Worm (Caenorhabditis elegans) whole organism, L1 larva: ENCODE data around the gene K09A11.1.
A peak's percentile ranks its signal among the peaks of the same experiment; 100 is the strongest.

Experiments
- C16A3.4 ChIP-seq: fragments of 150-350 bp; optimal IDR thresholded peaks from 2 replicates; lab custom pipeline; 2014; ENCODE audit warnings: missing biosample characterization, missing genetic modification characterization
- F16B12.6 ChIP-seq: fragments of 150-350 bp; optimal IDR thresholded peaks from 2 replicates; lab custom pipeline; 2014; ENCODE audit warnings: missing biosample characterization, missing genetic modification characterization
- Y116A8C.19 ChIP-seq: sonication (generic microtip); optimal IDR thresholded peaks from 2 replicates; lab custom pipeline; 2016; ENCODE audit warnings: missing compliant biosample characterization, missing genetic modification characterization, borderline replicate concordance
- aha-1 ChIP-seq: fragments of 150-350 bp; optimal IDR thresholded peaks from 2 replicates; lab custom pipeline; 2014; ENCODE audit warnings: missing biosample characterization, missing genetic modification characterization
- blmp-1 ChIP-seq: fragments of 150-350 bp; optimal IDR thresholded peaks from 2 replicates; lab custom pipeline; 2014; ENCODE audit warnings: missing biosample characterization, missing genetic modification characterization
- ceh-63 ChIP-seq: fragments of 200-800 bp; sonication (Bioruptor generic); optimal IDR thresholded peaks from 2 replicates; lab custom pipeline; 2018; ENCODE audit warnings: mild to moderate bottlenecking, missing genetic modification characterization, missing compliant biosample characterization
- ceh-82 ChIP-seq, 3 experiments: fragments of 150-350 bp in 1 of 3; sonication (generic microtip) in 2 of 3; optimal IDR thresholded peaks; 2 replicates each; lab custom pipeline; 2014 to 2017; ENCODE audit warnings: missing biosample characterization in 3 of 3, missing genetic modification characterization in 3 of 3
- ceh-88 ChIP-seq: fragments of 200-800 bp; sonication (Bioruptor generic); IDR thresholded peaks from 2 replicates; pipeline ENCODE4 v1.3.6; 2022; ENCODE audit warnings: missing genetic modification characterization, missing compliant biosample characterization
- ceh-90 ChIP-seq: sonication (generic microtip); optimal IDR thresholded peaks from 2 replicates; lab custom pipeline; 2016; ENCODE audit warnings: missing genetic modification characterization, missing compliant biosample characterization
- ces-1 ChIP-seq: fragments of 150-350 bp; optimal IDR thresholded peaks from 2 replicates; lab custom pipeline; 2014; ENCODE audit warnings: missing biosample characterization, missing genetic modification reagents, missing genetic modification characterization
- dsc-1 ChIP-seq: sonication (generic microtip); optimal IDR thresholded peaks from 2 replicates; lab custom pipeline; 2016; ENCODE audit warnings: mild to moderate bottlenecking, missing genetic modification characterization, missing compliant biosample characterization
- efl-1 ChIP-seq, 4 experiments: fragments of 150-350 bp; optimal IDR thresholded peaks in 3 of 4; peaks in 1 of 4; 1 replicate in 1 of 4; 2 replicates in 3 of 4; lab custom pipeline; 2014; ENCODE audit warnings: missing biosample characterization in 2 of 4, missing genetic modification characterization in 2 of 4, missing genetic modification reagents in 2 of 4
- elt-3 ChIP-seq, 6 experiments: fragments of 150-350 bp in 1 of 6; sonication (generic microtip); optimal IDR thresholded peaks; 2 replicates each; lab custom pipeline; 2017 to 2018; ENCODE audit warnings: missing biosample characterization in 6 of 6, missing genetic modification characterization in 6 of 6, inconsistent platforms in 1 of 6
- fkh-10 ChIP-seq: sonication (generic microtip); optimal IDR thresholded peaks from 2 replicates; lab custom pipeline; 2017; ENCODE audit warnings: missing biosample characterization, missing genetic modification reagents, missing genetic modification characterization
- fkh-4 ChIP-seq: sonication (generic microtip); optimal IDR thresholded peaks from 2 replicates; lab custom pipeline; 2016; ENCODE audit warnings: missing compliant biosample characterization, missing genetic modification characterization, borderline replicate concordance
- fos-1 ChIP-seq: fragments of 150-350 bp; optimal IDR thresholded peaks from 2 replicates; lab custom pipeline; 2014; ENCODE audit warnings: missing biosample characterization, missing genetic modification characterization
- hlh-17 ChIP-seq: fragments of 200-800 bp; sonication (Bioruptor generic); optimal IDR thresholded peaks from 2 replicates; lab custom pipeline; 2018; ENCODE audit warnings: missing genetic modification characterization, mild to moderate bottlenecking, missing compliant biosample characterization, moderate library complexity, borderline replicate concordance
- hpl-2 ChIP-seq: fragments of 150-350 bp; optimal IDR thresholded peaks from 2 replicates; lab custom pipeline; 2014; ENCODE audit warnings: missing biosample characterization, missing genetic modification reagents, missing genetic modification characterization
- isw-1 ChIP-seq: fragments of 200-800 bp; sonication (Bioruptor generic); IDR thresholded peaks from 2 replicates; pipeline ENCODE4 v1.3.6; 2022; ENCODE audit warnings: missing genetic modification characterization, missing compliant biosample characterization
- lin-35 ChIP-seq, 2 experiments: fragments of 150-350 bp; optimal IDR thresholded peaks; 2 replicates each; lab custom pipeline; 2014; ENCODE audit warnings: missing biosample characterization in 2 of 2, missing genetic modification characterization in 2 of 2, missing genetic modification reagents in 2 of 2
- lir-3 ChIP-seq: sonication (generic microtip); optimal IDR thresholded peaks from 2 replicates; lab custom pipeline; 2016; ENCODE audit warnings: mild to moderate bottlenecking, missing genetic modification characterization, moderate library complexity, missing compliant biosample characterization; ENCODE audit not compliant: poor library complexity
- nhr-11 ChIP-seq: fragments of 150-350 bp; optimal IDR thresholded peaks from 2 replicates; lab custom pipeline; 2014; ENCODE audit warnings: missing biosample characterization, missing genetic modification characterization
- nhr-19 ChIP-seq: fragments of 200-800 bp; sonication (Bioruptor generic); conservative IDR thresholded peaks from 2 replicates; pipeline ENCODE4 v1.3.6; 2022; ENCODE audit warnings: missing genetic modification characterization, missing compliant biosample characterization
- nhr-20 ChIP-seq: sonication (generic microtip); optimal IDR thresholded peaks from 2 replicates; lab custom pipeline; 2016; ENCODE audit warnings: mild to moderate bottlenecking, missing genetic modification characterization, missing compliant biosample characterization
- nhr-47 ChIP-seq: sonication (generic microtip); optimal IDR thresholded peaks from 2 replicates; lab custom pipeline; 2016; ENCODE audit warnings: mild to moderate bottlenecking, missing genetic modification characterization, moderate library complexity, missing compliant biosample characterization
- nhr-76 ChIP-seq: sonication (generic microtip); optimal IDR thresholded peaks from 2 replicates; lab custom pipeline; 2017; ENCODE audit warnings: missing biosample characterization, missing genetic modification characterization
- nhr-77 ChIP-seq: fragments of 150-350 bp; optimal IDR thresholded peaks from 2 replicates; lab custom pipeline; 2014; ENCODE audit warnings: missing biosample characterization, missing genetic modification characterization
- nhr-84 ChIP-seq: sonication (generic microtip); optimal IDR thresholded peaks from 2 replicates; lab custom pipeline; 2017; ENCODE audit warnings: missing biosample characterization, missing genetic modification characterization
- nhr-90 ChIP-seq: sonication (generic microtip); optimal IDR thresholded peaks from 2 replicates; lab custom pipeline; 2016; ENCODE audit warnings: mild to moderate bottlenecking, missing genetic modification characterization, missing compliant biosample characterization; ENCODE audit not compliant: poor library complexity
- rnt-1 ChIP-seq: sonication (generic microtip); optimal IDR thresholded peaks from 2 replicates; lab custom pipeline; 2016; ENCODE audit warnings: mild to moderate bottlenecking, missing genetic modification characterization, moderate library complexity, missing compliant biosample characterization
- skn-1 ChIP-seq: fragments of 150-350 bp; optimal IDR thresholded peaks from 2 replicates; lab custom pipeline; 2014; ENCODE audit warnings: missing biosample characterization, missing genetic modification characterization
- sox-4 ChIP-seq: sonication (generic microtip); optimal IDR thresholded peaks from 2 replicates; lab custom pipeline; 2016; ENCODE audit warnings: missing genetic modification characterization, missing compliant biosample characterization
- sup-37 ChIP-seq: fragments of 200-800 bp; sonication (Bioruptor generic); optimal IDR thresholded peaks from 2 replicates; lab custom pipeline; 2018; ENCODE audit warnings: mild to moderate bottlenecking, missing genetic modification characterization, missing compliant biosample characterization
- unc-62 ChIP-seq: fragments of 150-350 bp; optimal IDR thresholded peaks from 2 replicates; lab custom pipeline; 2014; ENCODE audit warnings: missing biosample characterization, missing genetic modification reagents, missing genetic modification characterization
- unc-86 ChIP-seq: sonication (generic microtip); optimal IDR thresholded peaks from 2 replicates; lab custom pipeline; 2016; ENCODE audit warnings: missing genetic modification characterization, missing compliant biosample characterization
- xbp-1 ChIP-seq: sonication (generic microtip); optimal IDR thresholded peaks from 2 replicates; lab custom pipeline; 2016; ENCODE audit warnings: missing genetic modification characterization, missing compliant biosample characterization
- zip-4 ChIP-seq: fragments of 200-800 bp; sonication (Bioruptor generic); optimal IDR thresholded peaks from 2 replicates; lab custom pipeline; 2018; ENCODE audit warnings: mild to moderate bottlenecking, missing genetic modification characterization, moderate library complexity, missing compliant biosample characterization
- ztf-11 ChIP-seq, 2 experiments: sonication (generic microtip); optimal IDR thresholded peaks; 2 replicates each; lab custom pipeline; 2016 to 2017; ENCODE audit warnings: missing genetic modification characterization in 2 of 2, missing biosample characterization in 1 of 2, missing compliant biosample characterization in 1 of 2

K09A11.1 gene

DNA sequence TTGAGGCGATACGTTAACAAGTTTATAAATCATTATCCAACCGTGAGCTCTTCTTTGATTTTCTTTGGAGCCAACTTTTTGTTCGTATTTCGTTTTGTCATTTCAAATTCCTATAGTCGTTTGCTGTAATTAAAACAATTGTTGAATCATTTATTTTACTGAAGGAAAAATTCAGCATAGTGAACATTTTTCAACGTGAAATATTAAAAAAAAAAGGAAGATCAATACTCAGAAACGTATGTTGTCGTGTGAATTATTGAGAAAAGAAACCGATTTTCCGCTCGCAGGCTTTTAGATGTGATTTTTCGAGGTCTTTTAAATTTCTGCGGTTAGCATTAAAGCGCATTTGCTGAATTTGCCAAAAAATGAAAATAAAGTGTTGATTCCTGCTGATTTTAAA is 16.6 kb downstream of the K09A11.1 start, which contains the start of gene phf-33:
TSS of gene phf-33 (minus strand) at position 101 of the 400 bp plus-strand sequence.
- TF ChIP-seq blmp-1 (tag; lab: Kevin White, UChicago): no peak
- TF ChIP-seq, all 84 proteins: peak for 0

DNA sequence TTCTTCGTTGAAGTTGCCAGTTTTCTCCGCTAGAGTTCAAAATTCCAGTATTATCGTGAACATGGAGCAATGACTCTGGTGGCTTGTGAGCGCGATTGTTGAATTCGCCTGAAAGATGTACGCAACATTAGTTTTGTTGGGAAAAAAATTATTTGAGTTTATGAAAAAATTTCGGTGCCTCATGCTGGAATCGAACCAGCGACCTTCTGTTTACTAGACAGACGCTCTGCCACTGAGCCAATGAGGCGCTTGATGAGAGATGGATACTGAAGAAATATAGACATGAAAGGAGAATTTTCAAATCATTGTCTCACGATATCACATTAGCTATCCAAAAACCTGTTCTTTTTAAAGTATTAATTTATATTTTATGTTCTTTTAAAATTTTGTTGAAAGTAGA is 21.2 kb downstream of the K09A11.1 start:
- TF ChIP-seq fkh-4 (tag; lab: Kevin White, UChicago) (no peak), sox-4 (no peak), ceh-82 (tag; optimal IDR thresholded peaks at IDR 0.05; lab: Kevin White, UChicago) (peak in 1 of 3 experiments; percentile 2), nhr-90 (tag; lab: Kevin White, UChicago) (peak; percentile 12), ceh-90 (no peak), lin-35 (GFP tag; optimal IDR thresholded peaks at IDR 0.05; lab: Kevin White, UChicago) (peak in 1 of 2 experiments; percentile 13), nhr-20 (tag; lab: Kevin White, UChicago) (peak; percentile 13), hlh-17 (GFP tag; lab: Kevin White, UChicago) (no peak)

DNA sequence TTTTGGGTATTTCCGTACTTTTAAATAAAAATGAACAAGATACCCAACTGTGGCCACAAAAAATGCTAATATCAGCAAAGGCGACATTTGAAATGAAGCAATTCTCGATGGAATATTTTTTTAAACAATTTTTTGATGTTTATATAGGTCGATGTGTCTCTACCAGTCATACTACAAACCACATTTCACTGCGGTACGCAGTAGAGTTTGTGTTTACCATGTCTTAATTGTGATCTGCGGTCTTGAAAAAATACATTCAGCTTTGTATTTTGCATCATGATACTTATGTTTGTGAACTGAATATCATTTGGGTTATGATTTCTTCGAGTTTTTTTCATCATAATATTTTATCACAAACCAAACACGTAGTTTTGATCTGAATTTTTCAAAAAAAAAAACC is 21.8 kb downstream of the K09A11.1 start, which contains the start of gene cyp-14A4:
TSS of gene cyp-14A4 (minus strand) at position 107 of the 400 bp plus-strand sequence.
- no peak for TF ChIP-seq zip-4 (GFP tag; lab: Kevin White, UChicago)

DNA sequence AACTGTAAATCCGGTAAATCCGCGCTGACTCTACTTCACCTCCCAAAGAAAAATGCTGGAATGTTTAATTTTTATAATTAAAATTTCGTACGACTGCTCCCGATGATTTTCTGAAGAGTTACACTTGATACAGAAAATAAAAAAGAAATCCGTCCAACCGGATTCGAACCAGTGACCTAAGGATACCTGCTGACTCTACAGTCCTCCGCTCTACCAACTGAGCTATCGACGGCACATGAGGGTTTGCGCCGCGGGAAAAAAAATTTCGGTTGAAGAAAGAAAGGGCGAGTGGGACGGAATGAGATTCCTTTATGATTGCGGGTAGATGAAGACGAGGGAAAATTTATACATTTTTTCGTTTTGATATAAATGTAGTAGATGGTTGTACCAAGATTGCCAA is 22.3 kb downstream of the K09A11.1 start:
- no peak for TF ChIP-seq blmp-1 (tag; lab: Kevin White, UChicago)
- TF ChIP-seq aha-1 (tag; lab: Kevin White, UChicago): no peak
- no peak for TF ChIP-seq elt-3 (tag; optimal IDR thresholded peaks at IDR 0.05; lab: Kevin White, UChicago)
- no peak for TF ChIP-seq C16A3.4 (tag; lab: Kevin White, UChicago)
- no peak for TF ChIP-seq lir-3 (tag; lab: Kevin White, UChicago)
- no peak for TF ChIP-seq Y116A8C.19 (tag; lab: Kevin White, UChicago)
- TF ChIP-seq dsc-1 (tag; lab: Kevin White, UChicago): no peak
- no peak for TF ChIP-seq unc-62 (GFP tag; lab: Kevin White, UChicago)
- TF ChIP-seq nhr-76: no peak
- no peak for TF ChIP-seq sup-37
- no peak for TF ChIP-seq nhr-11 (tag; lab: Kevin White, UChicago)
- TF ChIP-seq ceh-82 (tag; optimal IDR thresholded peaks at IDR 0.05; lab: Kevin White, UChicago): no peak
- TF ChIP-seq ceh-63 (GFP tag; lab: Kevin White, UChicago): no peak
- TF ChIP-seq, all 84 proteins: peak for 0

DNA sequence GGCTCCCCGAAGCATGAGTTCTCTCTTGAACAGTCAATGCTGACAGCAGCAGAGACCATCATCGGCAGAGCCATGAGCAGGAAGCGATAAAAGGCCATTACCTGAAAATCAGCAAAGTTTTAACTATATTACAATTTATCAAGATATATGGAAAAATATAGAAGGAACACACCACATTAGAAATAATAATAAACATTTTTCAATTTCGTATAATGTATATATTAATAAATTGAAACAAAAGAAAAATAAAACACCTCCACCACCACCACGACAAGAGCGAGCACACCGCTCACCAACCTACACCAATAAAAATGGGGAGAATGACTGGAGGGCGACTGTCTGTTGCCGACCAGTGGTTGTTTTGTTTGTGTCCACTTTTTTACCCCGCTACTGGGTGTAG is 24.2 kb downstream of the K09A11.1 start, which contains the start of gene R04D3.2:
TSS of gene R04D3.2 (minus strand) at position 101 of the 400 bp plus-strand sequence.
- TF ChIP-seq ceh-90 (no peak), rnt-1 (no peak), nhr-47 (tag; lab: Kevin White, UChicago) (no peak)

DNA sequence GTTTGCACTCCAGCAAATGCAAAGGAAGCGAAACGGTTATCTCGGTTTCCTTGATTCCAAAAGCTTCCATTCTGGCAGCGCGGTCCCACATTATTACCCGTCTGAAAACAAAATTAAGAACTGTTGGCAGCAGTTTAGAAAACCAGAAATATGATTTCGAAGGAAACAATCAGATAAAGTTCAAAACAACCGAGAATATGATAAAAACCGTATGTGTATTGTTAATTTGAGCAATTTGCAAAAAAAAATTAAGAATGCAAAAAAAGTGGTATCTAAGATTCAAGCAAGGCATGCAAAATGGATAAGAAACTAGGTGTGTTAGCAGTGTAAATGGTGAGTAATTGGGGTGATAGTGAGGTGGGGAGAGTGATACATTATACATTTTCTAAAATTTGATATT is 26.4 kb downstream of the K09A11.1 start, which contains the start of gene R04D3.4:
TSS of gene R04D3.4 (minus strand) at position 101 of the 400 bp plus-strand sequence.
- TF ChIP-seq fkh-10 (GFP tag; lab: Kevin White, UChicago) (no peak), nhr-19 (no peak), ceh-88 (GFP tag; lab: Robert Waterston, UW) (no peak), nhr-90 (tag; lab: Kevin White, UChicago) (no peak), nhr-77 (tag; lab: Kevin White, UChicago) (no peak), nhr-84 (tag; lab: Kevin White, UChicago) (no peak), ztf-11 (tag; optimal IDR thresholded peaks at IDR 0.05; lab: Kevin White, UChicago) (no peak), F16B12.6 (tag; lab: Kevin White, UChicago) (no peak), fos-1 (tag; lab: Kevin White, UChicago) (no peak), isw-1 (no peak), unc-86 (no peak), xbp-1 (tag; lab: Kevin White, UChicago) (no peak), ces-1 (GFP tag; lab: Kevin White, UChicago) (no peak), hpl-2 (GFP tag; lab: Kevin White, UChicago) (no peak), skn-1 (no peak), zip-4 (GFP tag; lab: Kevin White, UChicago) (no peak), efl-1 (optimal IDR thresholded peaks at IDR 0.05; lab: Kevin White, UChicago) (no peak), efl-1 (GFP tag; optimal IDR thresholded peaks at IDR 0.05 in 1 of 2; lab: Kevin White, UChicago) (no peak)
